Worm (Caenorhabditis elegans) whole organism, L3 larva: ENCODE measurements around the gene cest-2.3.
A peak's percentile ranks its signal among the peaks of the same experiment; 100 is the strongest.

Experiments used
- R02D3.7 ChIP-seq: fragments of 150-350 bp; optimal IDR thresholded peaks from 2 replicates; lab custom pipeline; 2014; ENCODE audit warnings: missing biosample characterization, missing genetic modification characterization
- ZK546.5 ChIP-seq: sonication (generic microtip); optimal IDR thresholded peaks from 2 replicates; lab custom pipeline; 2017; ENCODE audit warnings: missing biosample characterization, missing genetic modification characterization
- aly-2 ChIP-seq: fragments of 150-350 bp; optimal IDR thresholded peaks from 2 replicates; lab custom pipeline; 2014; ENCODE audit warnings: missing biosample characterization, missing genetic modification characterization
- ceh-16 ChIP-seq: sonication (generic microtip); optimal IDR thresholded peaks from 2 replicates; lab custom pipeline; 2017; ENCODE audit warnings: missing biosample characterization, missing genetic modification characterization
- ceh-28 ChIP-seq: fragments of 150-350 bp; optimal IDR thresholded peaks from 2 replicates; lab custom pipeline; 2014; ENCODE audit warnings: missing biosample characterization, missing genetic modification reagents, missing genetic modification characterization
- ceh-82 ChIP-seq: fragments of 150-350 bp; optimal IDR thresholded peaks from 2 replicates; lab custom pipeline; 2014; ENCODE audit warnings: missing biosample characterization, missing genetic modification characterization
- egl-27 ChIP-seq: sonication (generic microtip); optimal IDR thresholded peaks from 4 replicates; lab custom pipeline; 2017; ENCODE audit warnings: missing biosample characterization, missing genetic modification reagents, missing genetic modification characterization
- egl-5 ChIP-seq: fragments of 150-350 bp; optimal IDR thresholded peaks from 2 replicates; lab custom pipeline; 2017; ENCODE audit warnings: missing biosample characterization, missing genetic modification reagents, missing genetic modification characterization, inconsistent platforms
- elt-1 ChIP-seq: fragments of 150-350 bp; optimal IDR thresholded peaks from 2 replicates; lab custom pipeline; 2014; ENCODE audit warnings: missing biosample characterization, missing genetic modification characterization
- elt-2 ChIP-seq: sonication (generic microtip); optimal IDR thresholded peaks from 2 replicates; lab custom pipeline; 2016; ENCODE audit warnings: missing genetic modification reagents, mild to moderate bottlenecking, missing genetic modification characterization, missing compliant biosample characterization
- elt-3 ChIP-seq, 3 experiments: fragments of 150-350 bp in 1 of 3; sonication (generic microtip) in 2 of 3; optimal IDR thresholded peaks; 2 replicates in 2 of 3; 4 replicates in 1 of 3; lab custom pipeline; 2014 to 2017; ENCODE audit warnings: missing biosample characterization in 3 of 3, missing genetic modification characterization in 3 of 3
- eor-1 ChIP-seq, 2 experiments: fragments of 150-350 bp; optimal IDR thresholded peaks; 2 replicates each; lab custom pipeline; 2014 to 2018; ENCODE audit warnings: missing biosample characterization in 2 of 2, missing genetic modification characterization in 2 of 2
- fkh-10 ChIP-seq: sonication (generic microtip); optimal IDR thresholded peaks from 2 replicates; lab custom pipeline; 2017; ENCODE audit warnings: missing biosample characterization, missing genetic modification reagents, missing genetic modification characterization
- fos-1 ChIP-seq: fragments of 150-350 bp; optimal IDR thresholded peaks from 2 replicates; lab custom pipeline; 2014; ENCODE audit warnings: missing biosample characterization, missing genetic modification characterization
- hmg-11 ChIP-seq: sonication (generic microtip); optimal IDR thresholded peaks from 2 replicates; lab custom pipeline; 2016; ENCODE audit warnings: missing genetic modification characterization, missing compliant biosample characterization
- jun-1 ChIP-seq: fragments of 150-350 bp; optimal IDR thresholded peaks from 2 replicates; lab custom pipeline; 2014; ENCODE audit warnings: missing biosample characterization, missing genetic modification reagents, missing genetic modification characterization
- lin-15B ChIP-seq: fragments of 150-350 bp; optimal IDR thresholded peaks from 2 replicates; lab custom pipeline; 2014; ENCODE audit warnings: missing biosample characterization, missing genetic modification characterization
- lin-39 ChIP-seq: fragments of 150-350 bp; optimal IDR thresholded peaks from 2 replicates; lab custom pipeline; 2018; ENCODE audit warnings: missing biosample characterization, missing genetic modification reagents, missing genetic modification characterization
- mdl-1 ChIP-seq: fragments of 150-350 bp; optimal IDR thresholded peaks from 2 replicates; lab custom pipeline; 2014; ENCODE audit warnings: missing biosample characterization, missing genetic modification characterization
- mml-1 ChIP-seq: fragments of 150-350 bp; sonication (generic microtip); optimal IDR thresholded peaks from 3 replicates; lab custom pipeline; 2014; ENCODE audit warnings: missing biosample characterization, missing genetic modification characterization
- nfya-1 ChIP-seq: sonication (generic microtip); optimal IDR thresholded peaks from 2 replicates; lab custom pipeline; 2017; ENCODE audit warnings: missing genetic modification characterization, mild to moderate bottlenecking, missing compliant biosample characterization, antibody characterized with exemption, moderate library complexity; ENCODE audit not compliant: insufficient read depth
- nhr-12 ChIP-seq: fragments of 150-350 bp; optimal IDR thresholded peaks from 2 replicates; lab custom pipeline; 2014; ENCODE audit warnings: missing biosample characterization, missing genetic modification characterization
- nhr-23 ChIP-seq: fragments of 150-350 bp; optimal IDR thresholded peaks from 2 replicates; lab custom pipeline; 2014; ENCODE audit warnings: missing biosample characterization, missing genetic modification reagents, missing genetic modification characterization
- nhr-237 ChIP-seq: fragments of 150-350 bp; optimal IDR thresholded peaks from 2 replicates; lab custom pipeline; 2014; ENCODE audit warnings: missing biosample characterization, missing genetic modification characterization
- nhr-25 ChIP-seq: sonication (generic microtip); optimal IDR thresholded peaks from 2 replicates; lab custom pipeline; 2017; ENCODE audit warnings: missing biosample characterization, missing genetic modification characterization
- nhr-43 ChIP-seq: sonication (generic microtip); optimal IDR thresholded peaks from 2 replicates; lab custom pipeline; 2016; ENCODE audit warnings: mild to moderate bottlenecking, missing genetic modification characterization, missing compliant biosample characterization; ENCODE audit not compliant: poor library complexity, severe bottlenecking
- nhr-77 ChIP-seq: fragments of 150-350 bp; optimal IDR thresholded peaks from 2 replicates; lab custom pipeline; 2014; ENCODE audit warnings: missing biosample characterization, missing genetic modification characterization
- pha-4 ChIP-seq: fragments of 150-350 bp; optimal IDR thresholded peaks from 2 replicates; lab custom pipeline; 2014; ENCODE audit warnings: missing biosample characterization, missing genetic modification reagents, missing genetic modification characterization
- pqm-1 ChIP-seq: fragments of 150-350 bp; optimal IDR thresholded peaks from 2 replicates; lab custom pipeline; 2017; ENCODE audit warnings: missing biosample characterization, missing genetic modification characterization, inconsistent platforms
- sea-2 ChIP-seq: fragments of 150-350 bp; sonication (generic microtip); optimal IDR thresholded peaks from 4 replicates; lab custom pipeline; 2014; ENCODE audit warnings: missing biosample characterization, missing genetic modification reagents, missing genetic modification characterization
- skn-1 ChIP-seq: fragments of 150-350 bp; optimal IDR thresholded peaks from 2 replicates; lab custom pipeline; 2014; ENCODE audit warnings: missing biosample characterization, missing genetic modification characterization
- snpc-4 ChIP-seq: fragments of 150-350 bp; optimal IDR thresholded peaks from 2 replicates; lab custom pipeline; 2014; ENCODE audit warnings: missing biosample characterization, missing genetic modification characterization
- tbx-2 ChIP-seq: sonication (generic microtip); optimal IDR thresholded peaks from 2 replicates; lab custom pipeline; 2016; ENCODE audit warnings: mild to moderate bottlenecking, missing genetic modification characterization, missing compliant biosample characterization
- ztf-11 ChIP-seq: fragments of 150-350 bp; optimal IDR thresholded peaks from 2 replicates; lab custom pipeline; 2014; ENCODE audit warnings: missing biosample characterization, missing genetic modification characterization

The cest-2.3 gene

DNA sequence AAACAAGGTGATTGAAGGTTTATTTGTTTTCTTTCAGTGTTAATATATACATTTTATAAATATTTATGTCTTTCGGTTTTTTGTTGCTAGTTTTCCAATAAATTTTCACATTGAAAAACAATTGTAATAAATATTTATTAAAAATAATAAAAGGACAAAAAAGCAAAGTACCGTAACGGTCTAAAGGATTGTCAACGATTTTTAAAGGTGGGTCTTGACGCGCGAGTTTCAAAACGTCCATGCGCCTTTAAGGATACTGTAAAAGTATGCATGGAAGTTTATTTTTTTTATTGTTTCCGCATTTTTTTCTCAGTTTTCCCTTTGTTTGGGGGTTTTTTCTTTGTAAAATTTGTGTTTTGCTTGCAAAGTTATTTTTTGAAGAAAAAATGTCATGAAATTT lies 10.1 kb upstream of the cest-2.3 start:
- TF ChIP-seq fkh-10, result no peak

DNA sequence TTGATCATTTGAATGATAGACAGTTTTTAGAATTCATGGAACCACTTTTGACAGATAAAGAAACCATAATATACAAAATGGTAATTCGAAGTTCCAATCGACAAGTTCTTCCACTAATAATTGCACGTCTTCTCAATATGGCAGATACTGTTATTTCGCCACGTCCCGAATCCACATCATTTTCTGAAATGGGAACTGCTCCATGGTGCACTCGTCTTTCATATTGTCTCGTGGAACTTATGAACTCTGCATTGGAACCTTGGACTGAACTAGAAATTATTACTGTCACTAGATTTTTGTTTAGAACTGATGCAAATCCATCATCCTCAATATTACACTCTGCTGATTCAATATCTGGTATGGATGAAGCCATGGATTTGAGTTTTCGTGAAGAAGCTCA lies 4.3 kb upstream of the cest-2.3 start:
- no peak for TF ChIP-seq ceh-82 (tag; lab: Kevin White, UChicago)
- TF ChIP-seq fos-1 (tag; lab: Kevin White, UChicago), result no peak
- no peak for TF ChIP-seq elt-3 (tag; optimal IDR thresholded peaks at IDR 0.05; lab: Kevin White, UChicago)
- no peak for TF ChIP-seq elt-1 (tag; lab: Kevin White, UChicago)

DNA sequence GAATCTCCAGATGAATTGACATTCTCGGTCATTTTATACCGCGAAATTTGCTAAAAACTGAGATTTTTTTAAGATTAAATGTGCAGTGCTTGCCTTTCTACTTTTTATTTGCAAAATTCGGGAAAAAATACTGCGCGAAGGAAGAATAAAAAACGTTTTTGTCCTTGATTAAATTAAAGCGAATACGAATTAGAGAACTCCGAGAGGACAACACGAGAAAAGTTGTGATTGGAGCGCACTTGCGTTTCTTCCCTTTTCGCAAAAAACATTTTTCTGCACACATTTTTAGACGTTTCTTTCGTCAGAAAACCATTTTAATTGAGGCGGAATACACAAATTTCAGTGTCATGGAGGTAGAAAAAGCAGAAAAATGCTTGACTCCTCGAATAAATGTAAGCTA lies 2.7 kb upstream of the cest-2.3 start, which contains the start of the genes trm-1 and ints-2:
Gene trm-1 (minus strand): TSS at position 175 of the 400 bp plus-strand sequence.
Gene ints-2 (plus strand): TSS at position 249 of the 400 bp plus-strand sequence.
- TF ChIP-seq fkh-10 (peak; percentile 57), nhr-23 (tag; lab: Kevin White, UChicago) (peak; percentile 55), aly-2 (no peak), ceh-82 (tag; lab: Kevin White, UChicago) (no peak), eor-1 (tag; optimal IDR thresholded peaks at IDR 0.05; lab: Kevin White, UChicago) (no peak), ceh-28 (tag; lab: Kevin White, UChicago) (peak; percentile 2), nfya-1 (tag; lab: Kevin White, UChicago) (peak; percentile 66), lin-39 (peak; percentile 66), R02D3.7 (peak; percentile 47), sea-2 (no peak), hmg-11 (peak; percentile 62), pha-4 (tag; lab: Kevin White, UChicago) (peak; percentile 78), elt-2 (peak; percentile 21), mdl-1 (no peak), ZK546.5 (no peak), nhr-25 (tag; lab: Kevin White, UChicago) (peak; percentile 36), lin-15B (tag; lab: Kevin White, UChicago) (peak; percentile 90), egl-5 (tag; lab: Kevin White, UChicago) (peak; percentile 3), pqm-1 (tag; lab: Kevin White, UChicago) (peak; percentile 36), ztf-11 (tag; lab: Kevin White, UChicago) (no peak), snpc-4 (no peak), jun-1 (peak; percentile 32), skn-1 (tag; lab: Kevin White, UChicago) (no peak), nhr-43 (tag; lab: Kevin White, UChicago) (peak; percentile 54), tbx-2 (tag; lab: Kevin White, UChicago) (no peak)

DNA sequence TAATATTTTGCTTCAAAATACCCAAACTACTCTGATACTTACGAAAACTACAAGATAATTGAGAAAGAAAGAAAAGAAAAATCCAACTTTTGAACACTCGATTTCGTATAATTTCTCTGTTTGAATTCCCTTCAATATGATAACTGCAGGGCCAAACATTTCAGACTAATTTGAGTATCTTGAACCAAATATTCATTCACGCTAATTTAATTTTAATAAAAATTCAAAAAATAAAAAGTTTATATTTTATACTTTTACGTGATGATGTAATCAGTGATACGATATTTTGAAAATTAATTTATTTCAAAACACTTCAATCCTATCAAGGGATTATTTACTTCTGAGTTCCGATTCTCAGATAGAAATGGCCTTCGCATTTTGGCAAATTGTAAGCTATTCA lies 2.8 kb downstream of the cest-2.3 start, which contains the start of gene ZC376.8:
Gene ZC376.8 (plus strand): TSS at position 301 of the 400 bp plus-strand sequence.
- TF ChIP-seq eor-1 (tag; optimal IDR thresholded peaks at IDR 0.05; lab: Kevin White, UChicago) (no peak), ceh-16 (tag; lab: Kevin White, UChicago) (no peak), fkh-10 (no peak), nhr-12 (no peak), pha-4 (tag; lab: Kevin White, UChicago) (no peak), nhr-237 (tag; lab: Kevin White, UChicago) (no peak), fos-1 (tag; lab: Kevin White, UChicago) (no peak), nhr-77 (tag; lab: Kevin White, UChicago) (no peak), elt-2 (no peak), nhr-43 (tag; lab: Kevin White, UChicago) (no peak), egl-27 (tag; lab: Kevin White, UChicago) (no peak), ceh-82 (tag; lab: Kevin White, UChicago) (no peak), lin-15B (tag; lab: Kevin White, UChicago) (no peak), ztf-11 (tag; lab: Kevin White, UChicago) (no peak), nfya-1 (tag; lab: Kevin White, UChicago) (no peak), mml-1 (no peak), egl-5 (tag; lab: Kevin White, UChicago) (no peak), pqm-1 (tag; lab: Kevin White, UChicago) (no peak), nhr-25 (tag; lab: Kevin White, UChicago) (no peak), skn-1 (tag; lab: Kevin White, UChicago) (no peak)
- TF ChIP-seq, all 47 proteins: peak for 0
